Worm (Caenorhabditis elegans) whole organism, L1 larva: ENCODE data around the gene C18D11.6.

Source experiments
- F16B12.6 ChIP-seq: fragments of 150-350 bp; optimal IDR thresholded peaks from 2 replicates; lab custom pipeline; 2014; ENCODE audit warnings: missing biosample characterization, missing genetic modification characterization
- ama-1 ChIP-seq: fragments of 150-350 bp; optimal IDR thresholded peaks from 2 replicates; lab custom pipeline; 2014
- dpl-1 ChIP-seq, 3 experiments: fragments of 150-350 bp in 2 of 3; sonication (generic microtip) in 1 of 3; optimal IDR thresholded peaks; 2 replicates each; lab custom pipeline; 2014 to 2017; ENCODE audit warnings: missing biosample characterization in 3 of 3, missing genetic modification characterization in 3 of 3, missing genetic modification reagents in 3 of 3
- efl-1 ChIP-seq, 4 experiments: fragments of 150-350 bp; optimal IDR thresholded peaks in 3 of 4; peaks in 1 of 4; 1 replicate in 1 of 4; 2 replicates in 3 of 4; lab custom pipeline; 2014; ENCODE audit warnings: missing biosample characterization in 2 of 4, missing genetic modification characterization in 2 of 4, missing genetic modification reagents in 2 of 4
- irx-1 ChIP-seq: sonication (generic microtip); optimal IDR thresholded peaks from 2 replicates; lab custom pipeline; 2016; ENCODE audit warnings: missing genetic modification characterization, missing compliant biosample characterization
- isw-1 ChIP-seq: fragments of 200-800 bp; sonication (Bioruptor generic); IDR thresholded peaks from 2 replicates; pipeline ENCODE4 v1.3.6; 2022; ENCODE audit warnings: missing genetic modification characterization, missing compliant biosample characterization
- jun-1 ChIP-seq: fragments of 150-350 bp; optimal IDR thresholded peaks from 2 replicates; lab custom pipeline; 2014; ENCODE audit warnings: missing biosample characterization, missing genetic modification reagents, missing genetic modification characterization
- lsy-2 ChIP-seq, 2 experiments: fragments of 150-350 bp; optimal IDR thresholded peaks; 2 replicates each; lab custom pipeline; 2014; ENCODE audit warnings: missing biosample characterization in 2 of 2, missing genetic modification characterization in 2 of 2
- mab-9 ChIP-seq: fragments of 200-800 bp; sonication (Bioruptor generic); IDR thresholded peaks from 2 replicates; pipeline ENCODE4 v1.3.6; 2022; ENCODE audit warnings: missing genetic modification reagents, missing genetic modification characterization, missing compliant biosample characterization
- mdl-1 ChIP-seq, 2 experiments: fragments of 150-350 bp; optimal IDR thresholded peaks; 2 replicates each; lab custom pipeline; 2014 to 2017; ENCODE audit warnings: missing biosample characterization in 2 of 2, missing genetic modification characterization in 2 of 2, inconsistent platforms in 1 of 2
- nhr-28 ChIP-seq: fragments of 150-350 bp; optimal IDR thresholded peaks from 2 replicates; lab custom pipeline; 2014; ENCODE audit warnings: missing biosample characterization, missing genetic modification characterization
- nhr-77 ChIP-seq: fragments of 150-350 bp; optimal IDR thresholded peaks from 2 replicates; lab custom pipeline; 2014; ENCODE audit warnings: missing biosample characterization, missing genetic modification characterization
- nhr-85 ChIP-seq: sonication (generic microtip); peaks from one replicate; lab custom pipeline; 2016; ENCODE audit warnings: missing genetic modification characterization, inconsistent platforms, missing compliant biosample characterization
- nhr-90 ChIP-seq: sonication (generic microtip); optimal IDR thresholded peaks from 2 replicates; lab custom pipeline; 2016; ENCODE audit warnings: mild to moderate bottlenecking, missing genetic modification characterization, missing compliant biosample characterization; ENCODE audit not compliant: poor library complexity
- pax-3 ChIP-seq: fragments of 200-800 bp; sonication (Bioruptor generic); optimal IDR thresholded peaks from 2 replicates; lab custom pipeline; 2018; ENCODE audit warnings: mild to moderate bottlenecking, missing genetic modification characterization, moderate library complexity, missing compliant biosample characterization
- snpc-4 ChIP-seq: fragments of 150-350 bp; optimal IDR thresholded peaks from 2 replicates; lab custom pipeline; 2014; ENCODE audit warnings: missing biosample characterization, missing genetic modification characterization
- tlp-1 ChIP-seq: fragments of 150-350 bp; optimal IDR thresholded peaks from 2 replicates; lab custom pipeline; 2014; ENCODE audit warnings: missing biosample characterization, missing genetic modification characterization
- unc-62 ChIP-seq: fragments of 150-350 bp; optimal IDR thresholded peaks from 2 replicates; lab custom pipeline; 2014; ENCODE audit warnings: missing biosample characterization, missing genetic modification reagents, missing genetic modification characterization
- ztf-4 ChIP-seq: fragments of 150-350 bp; optimal IDR thresholded peaks from 2 replicates; lab custom pipeline; 2014; ENCODE audit warnings: missing biosample characterization, missing genetic modification characterization

The C18D11.6 gene

DNA sequence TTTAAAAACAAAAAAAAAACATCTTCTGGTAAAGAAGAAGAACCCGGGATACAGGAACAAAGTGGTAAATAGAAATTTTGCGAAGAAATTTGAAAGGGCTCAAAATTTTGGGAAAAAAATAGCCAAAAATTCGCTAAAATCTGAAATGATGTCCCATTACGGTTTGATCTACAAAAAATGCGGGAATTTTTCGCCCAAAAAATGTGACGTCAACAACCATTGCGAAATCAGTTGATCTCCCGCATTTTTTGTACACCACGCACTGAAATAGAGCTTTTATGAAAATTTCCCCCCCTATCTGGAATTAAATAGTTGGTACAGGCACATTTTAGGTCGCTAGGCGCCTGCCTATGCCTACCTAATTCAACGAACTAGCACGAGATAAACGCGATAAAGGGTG is 39.2 kb downstream of the C18D11.6 start:
- TF ChIP-seq irx-1 (tag; lab: Kevin White, UChicago) (no peak), nhr-77 (no peak), snpc-4 (no peak)

DNA sequence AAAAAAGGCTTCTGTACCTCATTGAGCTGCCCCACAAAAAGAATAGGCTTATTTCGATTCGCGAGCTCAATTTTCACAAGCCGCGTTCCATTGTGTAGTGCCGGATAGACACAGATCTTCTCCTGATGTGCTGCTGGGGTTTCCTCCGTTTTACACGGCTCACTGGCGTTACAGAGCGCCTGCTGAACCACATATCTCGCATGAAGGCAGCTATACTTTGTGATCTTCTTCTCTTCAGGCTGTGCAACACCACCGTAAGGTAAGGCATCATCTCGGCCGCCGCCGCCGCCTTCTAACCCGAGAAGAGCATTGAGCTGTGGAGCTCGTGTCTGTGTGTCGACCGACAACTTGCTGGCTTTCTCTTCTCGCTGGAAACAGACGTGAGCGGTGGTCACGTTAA is 43.2 kb downstream of the C18D11.6 start:
- TF ChIP-seq nhr-85 (tag; lab: Kevin White, UChicago) (no peak), lsy-2 (tag; optimal IDR thresholded peaks at IDR 0.05; lab: Kevin White, UChicago) (no peak), tlp-1 (tag; lab: Kevin White, UChicago) (no peak), dpl-1 (GFP tag; optimal IDR thresholded peaks at IDR 0.05; lab: Kevin White, UChicago) (no peak), nhr-28 (tag; lab: Kevin White, UChicago) (no peak), ztf-4 (tag; lab: Kevin White, UChicago) (no peak), mab-9 (GFP tag; lab: Robert Waterston, UW) (no peak), ama-1 (lab: Kevin White, UChicago) (no peak), jun-1 (tag; lab: Kevin White, UChicago) (no peak), mdl-1 (tag; optimal IDR thresholded peaks at IDR 0.05; lab: Kevin White, UChicago) (no peak), nhr-90 (tag; lab: Kevin White, UChicago) (no peak), isw-1 (GFP tag; lab: Robert Waterston, UW) (no peak), unc-62 (GFP tag; lab: Kevin White, UChicago) (no peak)

DNA sequence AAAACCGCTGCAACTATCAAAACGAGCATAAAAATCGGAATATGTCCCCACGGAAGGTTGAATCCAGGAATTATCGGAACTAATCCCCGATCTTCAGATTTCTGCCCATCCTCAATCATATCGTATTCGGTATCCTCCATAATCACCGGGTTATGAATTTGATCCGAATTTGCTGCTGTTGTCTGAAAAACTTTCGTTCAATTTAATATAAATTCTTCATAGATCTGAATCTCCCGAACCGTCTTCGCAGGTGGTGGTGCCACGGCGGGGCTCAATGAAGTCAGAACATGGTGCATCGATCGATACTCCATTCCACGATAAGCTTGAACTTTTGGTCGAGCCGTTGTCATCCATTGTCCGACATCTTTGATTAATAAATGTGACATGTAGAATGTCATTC is 46.5 kb downstream of the C18D11.6 start:
- TF ChIP-seq pax-3 (tag; lab: Kevin White, UChicago) (no peak), nhr-77 (no peak), ama-1 (lab: Kevin White, UChicago) (no peak), F16B12.6 (tag; lab: Kevin White, UChicago) (no peak), efl-1 (optimal IDR thresholded peaks at IDR 0.05; lab: Kevin White, UChicago) (no peak), efl-1 (GFP tag; optimal IDR thresholded peaks at IDR 0.05 in 1 of 2; lab: Kevin White, UChicago) (peak in 1 of 2 experiments; percentile 91)
